Fruit fly (Drosophila melanogaster) whole organism, embryonic: Measurements from ENCODE around the gene heph.

Experiments used
- CG10321 ChIP-seq: fragments of 200-800 bp; sonication (Bioruptor generic); IDR thresholded peaks from 2 replicates; pipeline ENCODE4 v1.3.6; 2022; ENCODE audit warnings: missing biosample characterization, missing genetic modification characterization
- CG11456 ChIP-seq: fragments of 200-800 bp; sonication (Bioruptor generic); IDR thresholded peaks from 3 replicates; pipeline ENCODE4 v1.3.6; 2022; ENCODE audit warnings: missing biosample characterization, missing genetic modification characterization
- CG15696 ChIP-seq: fragments of 200-800 bp; sonication (Bioruptor generic); optimal IDR thresholded peaks from 2 replicates; lab custom pipeline; 2019; ENCODE audit warnings: missing biosample characterization, mild to moderate bottlenecking, missing genetic modification characterization, moderate library complexity
- CG31388 ChIP-seq: fragments of 200-800 bp; sonication (Bioruptor generic); optimal IDR thresholded peaks from 2 replicates; lab custom pipeline; 2016; ENCODE audit warnings: missing biosample characterization, missing genetic modification characterization
- CG9932 ChIP-seq: fragments of 200-800 bp; sonication (Bioruptor generic); IDR thresholded peaks from 2 replicates; pipeline ENCODE4 v1.3.6; 2022; ENCODE audit warnings: missing biosample characterization, missing genetic modification characterization
- Dip3 ChIP-seq: fragments of 200-800 bp; sonication (Bioruptor generic); optimal IDR thresholded peaks from 3 replicates; lab custom pipeline; 2016; ENCODE audit warnings: missing biosample characterization, missing genetic modification characterization
- HLH4C ChIP-seq: fragments of 200-800 bp; sonication (Bioruptor generic); IDR thresholded peaks from 3 replicates; pipeline ENCODE4 v1.3.6; 2022; ENCODE audit warnings: missing biosample characterization, missing genetic modification characterization; ENCODE audit not compliant: partially characterized antibody
- Med ChIP-seq: fragments of 200-800 bp; sonication (Bioruptor generic); peaks from one replicate; lab custom pipeline; 2016; ENCODE audit warnings: missing biosample characterization, missing genetic modification characterization, mild to moderate bottlenecking, inconsistent platforms, moderate library complexity
- Nf-YC ChIP-seq: fragments of 200-800 bp; optimal IDR thresholded peaks from 3 replicates; lab custom pipeline; 2019; ENCODE audit warnings: missing biosample characterization, mild to moderate bottlenecking, missing genetic modification characterization, moderate library complexity
- fd3F ChIP-seq: fragments of 200-800 bp; sonication (Bioruptor generic); optimal IDR thresholded peaks from 2 replicates; lab custom pipeline; 2018; ENCODE audit warnings: missing biosample characterization, mild to moderate bottlenecking, missing genetic modification characterization, moderate library complexity
- sima ChIP-seq: fragments of 200-800 bp; sonication (Bioruptor generic); optimal IDR thresholded peaks from 2 replicates; lab custom pipeline; 2016; ENCODE audit warnings: missing biosample characterization, missing genetic modification characterization

- TF ChIP-seq CG15696 (tag; lab: Kevin White, UChicago) (no peak), CG9932 (GFP tag; lab: Robert Waterston, UW) (0 out of 2 replicates have a peak, but pooled peaks have one; percentile 31), CG11456 (GFP tag; lab: Robert Waterston, UW) (no peak), Med (GFP tag; lab: Kevin White, UChicago) (peak; percentile 91), Dip3 (GFP tag; lab: Kevin White, UChicago) (peak; percentile 13), HLH4C (GFP tag; lab: Robert Waterston, UW) (no peak), CG31388 (GFP tag; lab: Kevin White, UChicago) (no peak), sima (GFP tag; lab: Kevin White, UChicago) (no peak), Nf-YC (tag; lab: Kevin White, UChicago) (no peak), fd3F (GFP tag; lab: Kevin White, UChicago) (no peak), CG10321 (GFP tag; lab: Robert Waterston, UW) (no peak)
Observed at dm6 chr3R:31805228-31805738, 210.0 kb downstream of the heph start, which contains the start of the genes CG42233 and CG1971.
